Worm (Caenorhabditis elegans) whole organism, early embryonic: ENCODE data around the gene C14B9.3.

Experiments used
- F13C5.2 ChIP-seq: sonication (generic microtip); optimal IDR thresholded peaks from 2 replicates; lab custom pipeline; 2017; ENCODE audit warnings: mild to moderate bottlenecking, missing genetic modification characterization, inconsistent platforms, missing compliant biosample characterization
- ama-1 ChIP-seq: fragments of 150-350 bp; optimal IDR thresholded peaks from 2 replicates; lab custom pipeline; 2014
- ets-7 ChIP-seq: sonication (generic microtip); optimal IDR thresholded peaks from 2 replicates; lab custom pipeline; 2016; ENCODE audit warnings: missing genotype, missing genetic modification characterization, missing compliant biosample characterization
- flt-1 ChIP-seq: fragments of 200-800 bp; sonication (Bioruptor generic); IDR thresholded peaks from 2 replicates; pipeline ENCODE4 v1.3.6; 2022; ENCODE audit warnings: missing genetic modification characterization, missing compliant biosample characterization
- hnd-1 ChIP-seq: sonication (generic microtip); optimal IDR thresholded peaks from 2 replicates; lab custom pipeline; 2016; ENCODE audit warnings: missing genetic modification characterization, missing compliant biosample characterization
- scrt-1 ChIP-seq: fragments of 200-800 bp; sonication (Bioruptor generic); IDR thresholded peaks from 2 replicates; pipeline ENCODE4 v1.3.6; 2022; ENCODE audit warnings: missing genetic modification characterization, missing compliant biosample characterization
- sea-1 ChIP-seq: fragments of 200-800 bp; sonication (Bioruptor generic); conservative IDR thresholded peaks from 2 replicates; pipeline ENCODE4 v1.3.6; 2022; ENCODE audit warnings: missing genetic modification characterization, missing compliant biosample characterization
- tbx-11 ChIP-seq: fragments of 200-800 bp; sonication (Bioruptor generic); IDR thresholded peaks from 2 replicates; pipeline ENCODE4 v1.3.6; 2022; ENCODE audit warnings: missing genetic modification characterization, missing compliant biosample characterization
- tbx-37 ChIP-seq: fragments of 200-800 bp; sonication (Bioruptor generic); conservative IDR thresholded peaks from 2 replicates; pipeline ENCODE4 v1.3.6; 2022; ENCODE audit warnings: missing genetic modification reagents, missing genetic modification characterization, missing compliant biosample characterization
- tra-4 ChIP-seq: sonication (generic microtip); optimal IDR thresholded peaks from 2 replicates; lab custom pipeline; 2017; ENCODE audit warnings: missing genetic modification characterization, missing compliant biosample characterization

DNA sequence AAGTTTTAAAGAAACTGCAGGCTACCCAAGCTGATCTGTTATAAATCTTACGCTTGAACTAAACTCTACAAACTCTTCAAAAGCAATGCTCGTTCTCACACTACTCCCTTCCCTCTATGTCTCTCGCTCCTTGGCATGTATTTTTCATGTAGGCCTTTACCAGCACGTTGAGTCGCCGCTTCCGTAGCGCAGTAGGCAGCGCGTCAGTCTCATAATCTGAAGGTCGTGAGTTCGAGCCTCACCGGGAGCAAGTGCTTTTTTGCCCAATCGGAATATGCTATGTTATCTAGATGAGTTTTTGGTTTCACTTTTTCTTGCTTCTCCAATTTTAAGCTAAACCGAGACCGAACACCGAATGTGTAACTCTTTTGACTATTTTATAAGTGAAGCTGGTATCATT lies 2.1 kb upstream of the C14B9.3 start:
- peak; percentile 88 for TF ChIP-seq sea-1 (GFP tag; lab: Robert Waterston, UW)
- TF ChIP-seq ama-1, result no peak
- peak; percentile 67 for TF ChIP-seq tbx-37 (GFP tag; lab: Robert Waterston, UW)
- peak; percentile 51 for TF ChIP-seq tra-4 (tag; lab: Kevin White, UChicago)
- peak; percentile 80 for TF ChIP-seq F13C5.2 (tag; lab: Kevin White, UChicago)
- peak; percentile 77 for TF ChIP-seq tbx-11 (GFP tag; lab: Robert Waterston, UW)
- peak; percentile 86 for TF ChIP-seq flt-1 (GFP tag; lab: Robert Waterston, UW)
- TF ChIP-seq hnd-1 (tag; lab: Kevin White, UChicago), result peak; percentile 66
- peak; percentile 50 for TF ChIP-seq ets-7
- peak; percentile 88 for TF ChIP-seq scrt-1 (GFP tag; lab: Robert Waterston, UW)
